Worm (Caenorhabditis elegans) whole organism, young adult: ENCODE measurements around the gene cnc-1.
A peak's percentile ranks its signal among the peaks of the same experiment; 100 is the strongest.

ENCODE experiments used
- B0019.2 ChIP-seq: fragments of 200-800 bp; sonication (Bioruptor generic); conservative IDR thresholded peaks from 2 replicates; pipeline ENCODE4 v1.3.6; 2022; ENCODE audit warnings: missing genetic modification reagents, missing genetic modification characterization, missing compliant biosample characterization
- B0336.3 ChIP-seq: fragments of 200-800 bp; sonication (Bioruptor generic); IDR thresholded peaks from 2 replicates; pipeline ENCODE4 v1.3.6; 2022; ENCODE audit warnings: missing genetic modification characterization, missing compliant biosample characterization
- F37B4.10 ChIP-seq: fragments of 200-800 bp; sonication (Bioruptor generic); IDR thresholded peaks from 2 replicates; pipeline ENCODE4 v1.3.6; 2022; ENCODE audit warnings: missing genetic modification characterization, missing compliant biosample characterization
- F57C9.4 ChIP-seq: sonication (generic microtip); optimal IDR thresholded peaks from 2 replicates; lab custom pipeline; 2017; ENCODE audit warnings: mild to moderate bottlenecking, missing genetic modification characterization, missing compliant biosample characterization
- T26A5.8 ChIP-seq: sonication (generic microtip); optimal IDR thresholded peaks from 2 replicates; lab custom pipeline; 2016; ENCODE audit warnings: missing genetic modification characterization, missing compliant biosample characterization
- Y56A3A.18 ChIP-seq: fragments of 200-800 bp; sonication (Bioruptor generic); IDR thresholded peaks from 2 replicates; pipeline ENCODE4 v1.3.6; 2022; ENCODE audit warnings: missing genetic modification reagents, missing genetic modification characterization, missing compliant biosample characterization
- ama-1 ChIP-seq, 3 experiments: fragments of 150-350 bp in 1 of 3; sonication (generic microtip) in 2 of 3; optimal IDR thresholded peaks; 2 replicates each; lab custom pipeline; 2014 to 2018; ENCODE audit warnings: missing biosample characterization in 2 of 3, missing genetic modification characterization in 2 of 3, missing genetic modification reagents in 2 of 3
- aptf-2 ChIP-seq: fragments of 200-800 bp; sonication (Bioruptor generic); conservative IDR thresholded peaks from 2 replicates; pipeline ENCODE4 v1.3.6; 2022; ENCODE audit warnings: missing genetic modification reagents, missing genetic modification characterization, missing compliant biosample characterization
- atf-7 ChIP-seq: sonication (generic microtip); optimal IDR thresholded peaks from 2 replicates; lab custom pipeline; 2017; ENCODE audit warnings: mild to moderate bottlenecking, missing genetic modification characterization, missing compliant biosample characterization
- athp-1 ChIP-seq: sonication (generic microtip); optimal IDR thresholded peaks from 2 replicates; lab custom pipeline; 2017; ENCODE audit warnings: mild to moderate bottlenecking, missing genetic modification characterization, missing compliant biosample characterization
- attf-5 ChIP-seq: fragments of 200-800 bp; sonication (Bioruptor generic); optimal IDR thresholded peaks from 2 replicates; lab custom pipeline; 2018; ENCODE audit warnings: mild to moderate bottlenecking, missing genetic modification characterization, missing compliant biosample characterization
- ccch-3 ChIP-seq: fragments of 200-800 bp; sonication (Bioruptor generic); optimal IDR thresholded peaks from 2 replicates; lab custom pipeline; 2018; ENCODE audit warnings: mild to moderate bottlenecking, missing genetic modification characterization, missing compliant biosample characterization
- ceh-27 ChIP-seq: fragments of 200-800 bp; sonication (Bioruptor generic); optimal IDR thresholded peaks from 2 replicates; lab custom pipeline; 2018; ENCODE audit warnings: mild to moderate bottlenecking, missing genetic modification characterization, moderate library complexity, missing compliant biosample characterization
- chd-7 ChIP-seq: sonication (generic microtip); optimal IDR thresholded peaks from 2 replicates; lab custom pipeline; 2016; ENCODE audit warnings: mild to moderate bottlenecking, missing genetic modification characterization, moderate library complexity, missing compliant biosample characterization
- efl-1 ChIP-seq: fragments of 150-350 bp; optimal IDR thresholded peaks from 2 replicates; lab custom pipeline; 2014; ENCODE audit warnings: missing biosample characterization, missing genetic modification reagents, missing genetic modification characterization
- egl-44 ChIP-seq: fragments of 200-800 bp; sonication (Bioruptor generic); IDR thresholded peaks from 2 replicates; pipeline ENCODE4 v1.3.6; 2022; ENCODE audit warnings: missing genetic modification reagents, missing genetic modification characterization, missing compliant biosample characterization
- egrh-3 ChIP-seq: fragments of 200-800 bp; sonication (Bioruptor generic); IDR thresholded peaks from 2 replicates; pipeline ENCODE4 v1.3.6; 2022; ENCODE audit warnings: missing genetic modification reagents, missing genetic modification characterization, missing compliant biosample characterization
- ets-4 ChIP-seq: fragments of 200-800 bp; sonication (Bioruptor generic); optimal IDR thresholded peaks from 2 replicates; lab custom pipeline; 2018; ENCODE audit warnings: mild to moderate bottlenecking, missing genetic modification characterization, missing compliant biosample characterization
- fkh-3 ChIP-seq: sonication (generic microtip); optimal IDR thresholded peaks from 2 replicates; lab custom pipeline; 2016; ENCODE audit warnings: mild to moderate bottlenecking, missing genetic modification characterization, missing compliant biosample characterization
- hmg-20 ChIP-seq: fragments of 200-800 bp; sonication (Bioruptor generic); IDR thresholded peaks from 2 replicates; pipeline ENCODE4 v1.3.6; 2022; ENCODE audit warnings: missing genetic modification reagents, missing genetic modification characterization, missing compliant biosample characterization
- hrde-1 ChIP-seq: sonication (generic microtip); optimal IDR thresholded peaks from 2 replicates; lab custom pipeline; 2016; ENCODE audit warnings: missing genetic modification characterization, mild to moderate bottlenecking, missing compliant biosample characterization, moderate library complexity, missing genotype, missing genetic modification reagents, borderline replicate concordance
- lag-1 ChIP-seq: fragments of 200-800 bp; sonication (Bioruptor generic); IDR thresholded peaks from 2 replicates; pipeline ENCODE4 v1.3.6; 2022; ENCODE audit warnings: missing genetic modification reagents, missing genetic modification characterization, missing compliant biosample characterization
- lin-40 ChIP-seq: sonication (generic microtip); optimal IDR thresholded peaks from 2 replicates; lab custom pipeline; 2016; ENCODE audit warnings: missing genetic modification characterization, mild to moderate bottlenecking, missing compliant biosample characterization, missing genotype, missing genetic modification reagents
- lsl-1 ChIP-seq: fragments of 200-800 bp; sonication (Bioruptor generic); optimal IDR thresholded peaks from 2 replicates; lab custom pipeline; 2018; ENCODE audit warnings: mild to moderate bottlenecking, missing genetic modification characterization, moderate library complexity, missing compliant biosample characterization
- madf-8 ChIP-seq: fragments of 200-800 bp; sonication (Bioruptor generic); conservative IDR thresholded peaks from 2 replicates; pipeline ENCODE4 v1.3.6; 2022; ENCODE audit warnings: missing genetic modification reagents, missing genetic modification characterization, missing compliant biosample characterization
- mel-28 ChIP-seq: sonication (generic microtip); optimal IDR thresholded peaks from 2 replicates; lab custom pipeline; 2016; ENCODE audit warnings: borderline replicate concordance, mild to moderate bottlenecking, missing genetic modification characterization, missing compliant biosample characterization
- mxl-1 ChIP-seq: sonication (generic microtip); optimal IDR thresholded peaks from 2 replicates; lab custom pipeline; 2016; ENCODE audit warnings: missing genetic modification characterization, missing compliant biosample characterization
- nhr-179 ChIP-seq: sonication (generic microtip); optimal IDR thresholded peaks from 2 replicates; lab custom pipeline; 2016; ENCODE audit warnings: mild to moderate bottlenecking, missing genetic modification characterization, missing compliant biosample characterization
- nhr-80 ChIP-seq: sonication (generic microtip); optimal IDR thresholded peaks from 2 replicates; lab custom pipeline; 2016; ENCODE audit warnings: missing genetic modification characterization, missing compliant biosample characterization
- rec-8 ChIP-seq, 2 experiments: sonication (generic microtip); optimal IDR thresholded peaks; 2 replicates each; lab custom pipeline; 2016; ENCODE audit warnings: mild to moderate bottlenecking in 2 of 2, missing genetic modification characterization in 2 of 2, missing genetic modification reagents in 2 of 2, missing genotype in 2 of 2, missing biosample characterization in 1 of 2, missing compliant biosample characterization in 1 of 2, moderate library complexity in 1 of 2
- repo-1 ChIP-seq: sonication (generic microtip); optimal IDR thresholded peaks from 2 replicates; lab custom pipeline; 2017; ENCODE audit warnings: mild to moderate bottlenecking, missing genetic modification characterization, missing compliant biosample characterization
- sea-2 ChIP-seq: fragments of 200-800 bp; sonication (Bioruptor generic); IDR thresholded peaks from 2 replicates; pipeline ENCODE4 v1.3.6; 2022; ENCODE audit warnings: missing genetic modification characterization, missing compliant biosample characterization
- snpc-3.4 ChIP-seq: sonication (generic microtip); optimal IDR thresholded peaks from 2 replicates; lab custom pipeline; 2017; ENCODE audit warnings: missing genetic modification characterization, mild to moderate bottlenecking, missing compliant biosample characterization, antibody characterized with exemption, moderate library complexity, missing genotype, missing genetic modification reagents
- tbp1 ChIP-seq: fragments of 200-800 bp; sonication (Bioruptor generic); optimal IDR thresholded peaks from 2 replicates; lab custom pipeline; 2018; ENCODE audit warnings: mild to moderate bottlenecking, missing genetic modification characterization, missing compliant biosample characterization
- zfh-2 ChIP-seq: fragments of 200-800 bp; sonication (Bioruptor generic); conservative IDR thresholded peaks from 2 replicates; pipeline ENCODE4 v1.3.6; 2022; ENCODE audit warnings: missing genetic modification reagents, missing genetic modification characterization, missing compliant biosample characterization
- ztf-22 ChIP-seq: fragments of 200-800 bp; sonication (Bioruptor generic); optimal IDR thresholded peaks from 2 replicates; lab custom pipeline; 2018; ENCODE audit warnings: mild to moderate bottlenecking, missing genetic modification characterization, moderate library complexity, missing compliant biosample characterization
- ztf-25 ChIP-seq: fragments of 200-800 bp; sonication (Bioruptor generic); IDR thresholded peaks from 2 replicates; pipeline ENCODE4 v1.3.6; 2022; ENCODE audit warnings: missing genetic modification reagents, missing genetic modification characterization, missing compliant biosample characterization
- ztf-6 ChIP-seq: fragments of 200-800 bp; sonication (Bioruptor generic); IDR thresholded peaks from 2 replicates; pipeline ENCODE4 v1.3.6; 2022; ENCODE audit warnings: missing genetic modification reagents, missing genetic modification characterization, missing compliant biosample characterization

The cnc-1 gene

DNA sequence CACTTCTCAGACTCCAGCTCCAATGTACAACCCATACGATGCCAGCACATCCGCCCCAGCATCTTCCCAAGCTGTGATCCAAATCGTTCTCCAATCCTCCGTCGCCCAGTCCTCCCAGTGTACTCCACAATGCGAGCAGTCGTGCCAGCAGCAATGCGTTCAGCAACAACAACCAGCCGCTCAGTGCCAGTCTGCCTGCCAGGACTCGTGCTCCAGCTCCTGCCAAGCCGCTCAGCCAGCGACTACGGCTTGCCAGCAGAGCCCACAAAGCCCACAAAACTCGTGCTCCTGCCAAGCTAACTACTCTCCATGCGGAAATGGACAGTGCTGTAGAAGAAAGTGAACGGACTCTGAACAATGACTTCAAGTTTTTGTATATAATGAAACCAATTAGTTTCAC, 21.9 kb upstream of the cnc-1 start:
- TF ChIP-seq nhr-80 (tag; lab: Kevin White, UChicago) (no peak), egrh-3 (peak; percentile 81), rec-8 (tag; optimal IDR thresholded peaks at IDR 0.05; lab: Kevin White, UChicago) (no peak), mel-28 (tag; lab: Kevin White, UChicago) (no peak), T26A5.8 (no peak), repo-1 (tag; lab: Kevin White, UChicago) (no peak), fkh-3 (peak; percentile 39), sea-2 (GFP tag; lab: Robert Waterston, UW) (no peak), zfh-2 (GFP tag; lab: Robert Waterston, UW) (peak; percentile 81), B0019.2 (GFP tag; lab: Robert Waterston, UW) (no peak), ztf-25 (GFP tag; lab: Robert Waterston, UW) (no peak), ztf-22 (no peak), lag-1 (GFP tag; lab: Robert Waterston, UW) (no peak), F37B4.10 (GFP tag; lab: Robert Waterston, UW) (0 out of 2 replicates have a peak, but pooled peaks have one; percentile 18), ztf-6 (GFP tag; lab: Robert Waterston, UW) (no peak), athp-1 (tag; lab: Kevin White, UChicago) (no peak)

DNA sequence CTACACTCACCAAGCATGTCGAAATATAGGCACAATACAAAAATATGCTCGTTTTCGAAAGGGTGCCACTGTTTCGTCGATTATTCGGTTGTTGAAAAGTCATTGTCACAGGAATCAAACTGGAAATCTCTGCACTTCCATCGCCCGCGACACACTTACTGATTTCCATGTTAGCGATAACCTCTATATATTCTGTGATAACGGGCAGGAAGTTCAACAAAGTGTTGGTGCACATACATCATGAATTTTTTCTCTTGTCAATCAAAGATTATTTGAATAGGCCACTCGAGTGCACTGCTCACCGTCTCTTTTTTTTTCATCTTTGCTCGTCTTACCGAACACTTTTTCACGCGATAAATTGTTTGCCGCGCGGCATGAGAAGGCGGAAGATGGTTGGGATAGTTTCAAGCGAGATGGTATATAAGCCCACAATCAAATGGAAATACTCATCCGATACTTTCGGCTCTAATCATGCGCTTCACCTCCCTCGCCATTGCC, 20.5 kb upstream of the cnc-1 start, which contains the start of the genes fpn-1.2 and pqn-54:
Gene fpn-1.2, minus strand, starts transcription at position 157 of the 498 bp plus-strand sequence.
Gene pqn-54, plus strand, starts transcription at position 448 of the 498 bp plus-strand sequence.
- TF ChIP-seq atf-7 (tag; lab: Kevin White, UChicago) (peak; percentile 9), tbp1 (GFP tag; lab: Kevin White, UChicago) (no peak), nhr-80 (tag; lab: Kevin White, UChicago) (peak; percentile 87)

DNA sequence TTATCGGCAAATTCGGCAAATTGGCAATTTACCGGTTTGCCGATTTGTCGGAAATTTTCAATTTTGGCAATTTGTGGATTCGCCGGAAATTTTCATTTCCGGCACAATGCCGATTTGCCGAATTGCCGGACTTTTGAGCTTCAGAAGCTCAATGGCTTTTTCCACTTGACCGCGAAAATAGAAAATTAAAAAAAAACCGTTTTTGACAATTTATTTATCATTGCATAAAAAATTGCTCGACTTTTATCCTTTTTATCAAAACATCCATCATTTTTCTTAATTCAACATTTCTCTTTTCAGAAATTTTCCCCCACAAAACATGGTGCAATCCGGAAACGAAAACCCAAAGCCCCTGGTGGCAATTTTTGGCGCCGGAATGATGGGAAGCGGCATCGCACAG, 16.0 kb upstream of the cnc-1 start, which contains the start of gene hacd-1:
Gene hacd-1, plus strand, starts transcription at position 301 of the 400 bp plus-strand sequence.
- TF ChIP-seq egrh-3 (no peak), madf-8 (GFP tag; lab: Robert Waterston, UW) (no peak), B0336.3 (GFP tag; lab: Robert Waterston, UW) (no peak), ets-4 (GFP tag; lab: Kevin White, UChicago) (no peak)

- TF ChIP-seq snpc-3.4 (tag; lab: Kevin White, UChicago) (no peak), B0336.3 (GFP tag; lab: Robert Waterston, UW) (0 out of 2 replicates have a peak, but pooled peaks have one; percentile 16), mxl-1 (tag; lab: Kevin White, UChicago) (no peak), nhr-80 (tag; lab: Kevin White, UChicago) (peak; percentile 79)
- TF ChIP-seq, all 124 proteins: peak for 2
Observed at ce11 chrV:1459374-1459926, 15.4 kb upstream of the cnc-1 start.

- no peak for TF ChIP-seq hrde-1 (tag; lab: Kevin White, UChicago)
- TF ChIP-seq ccch-3, result no peak
- no peak for TF ChIP-seq rec-8 (tag; optimal IDR thresholded peaks at IDR 0.05; lab: Kevin White, UChicago)
- no peak for TF ChIP-seq ama-1 (optimal IDR thresholded peaks at IDR 0.05; lab: Kevin White, UChicago)
- TF ChIP-seq ama-1 (GFP tag; optimal IDR thresholded peaks at IDR 0.05; lab: Kevin White, UChicago), result no peak
- no peak for TF ChIP-seq Y56A3A.18 (GFP tag; lab: Robert Waterston, UW)
- TF ChIP-seq mxl-1 (tag; lab: Kevin White, UChicago), result no peak
- TF ChIP-seq chd-7 (tag; lab: Kevin White, UChicago), result no peak
- TF ChIP-seq F37B4.10 (GFP tag; lab: Robert Waterston, UW), result no peak
- TF ChIP-seq atf-7 (tag; lab: Kevin White, UChicago), result peak; percentile 65
- no peak for TF ChIP-seq ceh-27
- TF ChIP-seq hmg-20, result no peak
- no peak for TF ChIP-seq efl-1
- TF ChIP-seq B0336.3 (GFP tag; lab: Robert Waterston, UW), result peak; percentile 56; the same call in 1 of the 2 replicates
- TF ChIP-seq fkh-3, result no peak
- TF ChIP-seq ztf-22, result peak; percentile 74
- no peak for TF ChIP-seq F57C9.4 (tag; lab: Kevin White, UChicago)
- no peak for TF ChIP-seq lag-1 (GFP tag; lab: Robert Waterston, UW)
- TF ChIP-seq nhr-80 (tag; lab: Kevin White, UChicago), result peak; percentile 73
- no peak for TF ChIP-seq egl-44 (GFP tag; lab: Robert Waterston, UW)
- no peak for TF ChIP-seq lin-40 (tag; lab: Kevin White, UChicago)
- no peak for TF ChIP-seq aptf-2 (GFP tag; lab: Robert Waterston, UW)
- no peak for TF ChIP-seq nhr-179 (tag; lab: Kevin White, UChicago)
- TF ChIP-seq lsl-1 (GFP tag; lab: Kevin White, UChicago), result no peak
- TF ChIP-seq attf-5, result no peak
Observed at ce11 chrV:1456614-1457013, 12.5 kb upstream of the cnc-1 start.
